Worm (Caenorhabditis elegans): ENCODE data around the gene pycr-1.

ce11 chrX:12106004-12106403 lies 40.6 kb upstream of the pycr-1 start:
- no peak for TF ChIP-seq blmp-1 (tag; optimal IDR thresholded peaks at IDR 0.05; ENCODE audit: insufficient read depth)
- peak in 1 of 2 experiments; percentile 66 for TF ChIP-seq lsy-2 (tag; optimal IDR thresholded peaks at IDR 0.05)
- TF ChIP-seq nhr-11 (tag; optimal IDR thresholded peaks at IDR 0.05), result peak; percentile 65
- TF ChIP-seq unc-39 (tag; optimal IDR thresholded peaks at IDR 0.05), result no peak
